Fruit fly (Drosophila melanogaster): ENCODE measurements around the gene CG42820.

- TF ChIP-seq CTCF (optimal IDR thresholded peaks at IDR 0.05): no peak
- no peak for TF ChIP-seq CG8478 (optimal IDR thresholded peaks at IDR 0.05)
Measured at dm6 chr2L:8372248-8372647, 19.9 kb downstream of the CG42820 start.
